Fruit fly (Drosophila melanogaster): ENCODE results near the gene CG33127.

Gene CG33127

DNA sequence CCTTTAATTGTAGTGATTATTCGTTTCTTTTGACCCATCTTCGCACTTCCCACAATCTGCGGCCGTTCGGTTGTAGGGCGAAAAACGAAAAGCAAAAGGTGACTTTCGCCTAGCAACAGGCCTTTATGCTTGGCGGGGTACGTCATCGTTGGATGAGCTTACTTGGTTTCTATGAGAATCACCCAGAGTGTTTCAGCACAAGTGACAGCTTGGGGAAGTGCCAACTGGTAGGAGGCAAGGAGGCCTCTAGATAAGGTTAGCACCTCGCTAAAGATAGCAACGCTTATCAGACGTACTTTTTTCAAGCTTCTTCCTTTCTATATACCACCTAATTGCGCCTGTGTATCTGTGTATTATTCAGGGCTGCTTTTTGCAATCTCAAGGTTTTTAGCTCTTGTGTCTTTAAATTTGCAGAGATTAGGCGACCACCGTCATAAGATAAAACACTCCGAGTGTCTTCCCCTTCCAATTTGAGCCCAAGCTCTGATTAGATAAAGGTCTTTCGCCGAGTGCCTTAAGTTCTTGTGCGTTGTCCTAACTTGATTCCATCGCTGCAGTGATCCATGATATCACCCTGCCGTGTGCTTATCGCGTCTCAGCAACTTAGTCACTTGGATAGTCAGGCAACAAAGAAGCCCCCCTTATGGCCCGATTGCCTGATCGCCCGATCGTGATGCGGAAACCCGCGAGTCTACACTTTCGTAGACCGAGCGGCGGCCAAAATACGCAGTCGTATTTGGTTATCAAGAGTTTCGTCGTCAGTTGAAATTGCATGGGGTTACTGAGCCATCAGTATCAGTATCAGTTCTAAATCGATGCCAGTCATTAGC, 20.8 kb upstream of the CG33127 start:
- TF ChIP-seq kay (GFP tag; ENCODE audit: borderline replicate concordance): no peak
- TF ChIP-seq cic (GFP tag; optimal IDR thresholded peaks at IDR 0.05): peak; percentile 64
- peak; percentile 55 for TF ChIP-seq pad (GFP tag; optimal IDR thresholded peaks at IDR 0.05)

DNA sequence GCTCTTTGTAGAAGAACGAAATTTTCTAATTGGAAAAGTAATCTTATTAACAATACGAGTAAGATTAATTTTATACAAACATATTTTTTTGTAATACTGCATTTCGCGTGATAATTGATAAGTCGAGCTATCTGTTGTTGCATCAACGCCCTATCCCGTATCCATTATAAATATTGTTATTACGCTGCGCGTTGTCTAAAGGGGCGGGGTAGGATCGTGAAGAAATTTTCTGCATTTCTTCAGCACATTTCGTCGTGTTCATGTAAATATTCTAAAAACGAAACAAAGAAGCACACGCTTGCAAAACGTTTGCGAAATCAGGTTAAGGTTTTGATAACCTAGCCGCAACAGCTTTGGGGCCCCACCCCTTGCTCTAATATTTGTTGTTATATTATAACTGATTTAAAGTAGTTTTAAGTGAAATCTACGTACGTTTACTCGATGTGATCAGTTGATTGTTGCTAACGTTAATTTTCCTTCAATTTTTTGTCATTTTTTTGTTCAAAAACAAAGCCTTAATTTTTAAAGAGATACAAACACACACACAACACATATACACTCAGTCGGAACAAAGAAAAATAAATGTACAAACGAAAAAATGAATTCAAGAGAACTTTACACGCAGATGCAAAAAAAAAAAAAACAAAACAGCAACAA, 18.5 kb upstream of the CG33127 start:
- TF ChIP-seq kay (GFP tag; ENCODE audit: borderline replicate concordance) (peak; percentile 94), tj (GFP tag; optimal IDR thresholded peaks at IDR 0.05) (peak; percentile 66), pad (GFP tag; optimal IDR thresholded peaks at IDR 0.05) (no peak), cnc (optimal IDR thresholded peaks at IDR 0.05) (no peak), Crg-1 (GFP tag; optimal IDR thresholded peaks at IDR 0.05) (no peak), CG14711 (tag; optimal IDR thresholded peaks at IDR 0.05) (no peak), CG11617 (GFP tag; optimal IDR thresholded peaks at IDR 0.05) (no peak), toe (GFP tag; optimal IDR thresholded peaks at IDR 0.05) (no peak)

DNA sequence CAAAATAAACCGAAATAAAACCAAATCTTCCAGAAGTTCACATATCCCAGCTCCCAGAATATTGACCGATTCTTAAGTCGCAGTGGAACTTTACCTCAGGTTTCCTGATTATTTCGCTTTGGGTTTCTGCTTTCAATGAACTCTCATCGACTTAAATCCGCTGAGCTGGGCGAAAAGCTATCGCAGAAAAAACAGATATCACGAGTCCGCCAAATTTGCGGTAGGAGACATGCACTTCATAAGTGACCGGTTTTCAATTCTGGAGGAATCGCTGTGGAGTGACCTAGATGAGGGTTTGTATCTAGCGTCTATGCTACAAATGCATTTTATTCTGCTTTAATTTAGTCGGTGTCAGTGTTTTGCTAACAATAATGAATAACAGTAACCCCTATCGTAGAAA, 16.7 kb upstream of the CG33127 start:
- TF ChIP-seq tj (GFP tag; optimal IDR thresholded peaks at IDR 0.05) (peak; percentile 92), CG7045 (GFP tag; optimal IDR thresholded peaks at IDR 0.05) (no peak)

- peak; percentile 16 for TF ChIP-seq CG7101 (tag; optimal IDR thresholded peaks at IDR 0.05)
- TF ChIP-seq cnc (optimal IDR thresholded peaks at IDR 0.05): no peak
- peak; percentile 45 for TF ChIP-seq CG33017 (tag; optimal IDR thresholded peaks at IDR 0.05)
- peak; percentile 35 for TF ChIP-seq cic (GFP tag; optimal IDR thresholded peaks at IDR 0.05)
- peak; percentile 4 for TF ChIP-seq CG7045 (GFP tag; optimal IDR thresholded peaks at IDR 0.05)
- TF ChIP-seq CG11617 (GFP tag; optimal IDR thresholded peaks at IDR 0.05): peak; percentile 24
- no peak for TF ChIP-seq Hr96 (GFP tag; optimal IDR thresholded peaks at IDR 0.05)
- TF ChIP-seq ovo (GFP tag; optimal IDR thresholded peaks at IDR 0.05): peak; percentile 82
- peak; percentile 28 for TF ChIP-seq pad (GFP tag; optimal IDR thresholded peaks at IDR 0.05)
- TF ChIP-seq kay (GFP tag; ENCODE audit: borderline replicate concordance): no peak
- peak; percentile 45 for TF ChIP-seq CG14711 (tag; optimal IDR thresholded peaks at IDR 0.05)
- TF ChIP-seq CG1620 (GFP tag; optimal IDR thresholded peaks at IDR 0.05): peak; percentile 74
- TF ChIP-seq toe (GFP tag; optimal IDR thresholded peaks at IDR 0.05): peak; percentile 79
- no peak for TF ChIP-seq Clk (GFP tag; optimal IDR thresholded peaks at IDR 0.05)
- peak; percentile 43 for TF ChIP-seq Mnt (GFP tag; optimal IDR thresholded peaks at IDR 0.05)
- TF ChIP-seq CG12768 (GFP tag; optimal IDR thresholded peaks at IDR 0.05): no peak
- peak; percentile 22 for TF ChIP-seq Crg-1 (GFP tag; optimal IDR thresholded peaks at IDR 0.05)
- TF ChIP-seq tj (GFP tag; optimal IDR thresholded peaks at IDR 0.05): no peak
- TF ChIP-seq bab1 (GFP tag; optimal IDR thresholded peaks at IDR 0.05): peak; percentile 75
- TF ChIP-seq CG5204 (GFP tag; optimal IDR thresholded peaks at IDR 0.05): no peak
Observed at dm6 chr2L:305646-306045, 16.3 kb upstream of the CG33127 start, which contains the start of gene Plc21C. Gene Plc21C, plus strand, starts transcription at chr2L:305935.

DNA sequence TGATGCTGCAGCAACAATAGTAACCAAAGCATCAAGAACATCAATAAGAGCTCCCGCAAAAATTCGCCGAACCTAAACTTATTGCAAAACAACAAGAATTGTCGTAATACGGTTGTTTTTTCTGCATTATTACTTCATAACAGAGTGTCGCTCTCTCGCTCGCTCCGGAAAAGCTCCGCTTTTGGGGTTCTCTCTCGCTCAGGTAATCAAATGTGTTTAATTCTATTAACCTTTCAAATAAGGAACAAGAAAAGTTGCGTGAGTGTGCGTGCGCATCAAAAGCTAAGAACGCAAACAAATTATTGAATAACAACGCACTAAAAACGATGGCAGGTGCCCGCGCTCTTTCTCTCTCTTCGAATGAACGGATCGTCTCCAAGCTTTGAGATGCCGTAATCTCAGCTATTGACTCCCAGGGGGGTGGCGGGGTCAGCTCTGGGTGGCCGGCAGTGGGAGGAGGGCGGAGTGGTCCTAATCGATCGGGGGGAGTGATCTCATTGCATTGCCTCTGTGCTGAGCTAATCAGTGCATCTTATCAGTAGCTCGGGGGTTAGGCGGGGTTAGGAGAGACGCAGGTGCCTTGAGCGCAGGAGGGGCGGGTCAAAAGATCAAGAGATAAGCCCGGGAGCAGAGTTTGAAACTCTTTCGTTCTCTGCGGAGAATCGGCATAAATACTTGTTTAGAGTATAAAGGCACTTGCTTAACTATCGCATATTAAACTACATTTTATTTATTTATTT, 15.5 kb upstream of the CG33127 start:
- TF ChIP-seq CG5204 (GFP tag; optimal IDR thresholded peaks at IDR 0.05) (no peak), toe (GFP tag; optimal IDR thresholded peaks at IDR 0.05) (no peak), pad (GFP tag; optimal IDR thresholded peaks at IDR 0.05) (peak; percentile 39), CG11617 (GFP tag; optimal IDR thresholded peaks at IDR 0.05) (no peak), CG7101 (tag; optimal IDR thresholded peaks at IDR 0.05) (no peak), CG14711 (tag; optimal IDR thresholded peaks at IDR 0.05) (no peak), kay (GFP tag; ENCODE audit: borderline replicate concordance) (no peak), Hr96 (GFP tag; optimal IDR thresholded peaks at IDR 0.05) (no peak), ovo (GFP tag; optimal IDR thresholded peaks at IDR 0.05) (peak; percentile 41), cic (GFP tag; optimal IDR thresholded peaks at IDR 0.05) (peak; percentile 33), CG12768 (GFP tag; optimal IDR thresholded peaks at IDR 0.05) (no peak)

DNA sequence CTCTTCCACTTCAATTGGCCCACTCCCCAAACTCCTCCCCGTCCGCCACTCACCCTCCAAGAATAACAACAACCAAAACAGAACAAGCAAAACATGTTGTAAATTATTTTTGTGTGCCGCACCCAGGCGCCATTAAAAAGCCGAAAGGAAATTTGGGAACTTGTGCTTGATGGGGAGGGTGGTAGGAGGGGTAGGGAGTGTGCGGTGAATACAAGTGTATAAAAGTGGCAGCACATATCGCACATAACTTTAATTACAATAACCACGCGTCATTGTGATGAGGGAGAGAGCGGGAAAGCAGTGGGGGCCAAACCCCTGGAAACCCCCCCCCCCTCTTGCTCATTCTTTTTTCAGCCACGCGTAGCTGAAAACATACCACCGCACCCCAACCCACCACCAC, 14.8 kb upstream of the CG33127 start:
- TF ChIP-seq toe (GFP tag; optimal IDR thresholded peaks at IDR 0.05): no peak
- no peak for TF ChIP-seq Hr96 (GFP tag; optimal IDR thresholded peaks at IDR 0.05)
- TF ChIP-seq cic (GFP tag; optimal IDR thresholded peaks at IDR 0.05): no peak
- TF ChIP-seq pad (GFP tag; optimal IDR thresholded peaks at IDR 0.05): no peak
- TF ChIP-seq CG5204 (GFP tag; optimal IDR thresholded peaks at IDR 0.05): no peak
- TF ChIP-seq CG7045 (GFP tag; optimal IDR thresholded peaks at IDR 0.05): no peak
- TF ChIP-seq CG11617 (GFP tag; optimal IDR thresholded peaks at IDR 0.05): no peak
- no peak for TF ChIP-seq CG14711 (tag; optimal IDR thresholded peaks at IDR 0.05)
- no peak for TF ChIP-seq Crg-1 (GFP tag; optimal IDR thresholded peaks at IDR 0.05)
- no peak for TF ChIP-seq CG7101 (tag; optimal IDR thresholded peaks at IDR 0.05)
- TF ChIP-seq cnc (optimal IDR thresholded peaks at IDR 0.05): no peak
- TF ChIP-seq CG33017 (tag; optimal IDR thresholded peaks at IDR 0.05): no peak
- no peak for TF ChIP-seq bab1 (GFP tag; optimal IDR thresholded peaks at IDR 0.05)
- no peak for TF ChIP-seq Mnt (GFP tag; optimal IDR thresholded peaks at IDR 0.05)
- no peak for TF ChIP-seq CG1620 (GFP tag; optimal IDR thresholded peaks at IDR 0.05)
- no peak for TF ChIP-seq CG12768 (GFP tag; optimal IDR thresholded peaks at IDR 0.05)
- no peak for TF ChIP-seq kay (GFP tag; ENCODE audit: borderline replicate concordance)
- TF ChIP-seq tj (GFP tag; optimal IDR thresholded peaks at IDR 0.05): no peak
- no peak for TF ChIP-seq Clk (GFP tag; optimal IDR thresholded peaks at IDR 0.05)
